Fruit fly (Drosophila melanogaster): ENCODE data around the gene CG10466.

The CG10466 gene

DNA sequence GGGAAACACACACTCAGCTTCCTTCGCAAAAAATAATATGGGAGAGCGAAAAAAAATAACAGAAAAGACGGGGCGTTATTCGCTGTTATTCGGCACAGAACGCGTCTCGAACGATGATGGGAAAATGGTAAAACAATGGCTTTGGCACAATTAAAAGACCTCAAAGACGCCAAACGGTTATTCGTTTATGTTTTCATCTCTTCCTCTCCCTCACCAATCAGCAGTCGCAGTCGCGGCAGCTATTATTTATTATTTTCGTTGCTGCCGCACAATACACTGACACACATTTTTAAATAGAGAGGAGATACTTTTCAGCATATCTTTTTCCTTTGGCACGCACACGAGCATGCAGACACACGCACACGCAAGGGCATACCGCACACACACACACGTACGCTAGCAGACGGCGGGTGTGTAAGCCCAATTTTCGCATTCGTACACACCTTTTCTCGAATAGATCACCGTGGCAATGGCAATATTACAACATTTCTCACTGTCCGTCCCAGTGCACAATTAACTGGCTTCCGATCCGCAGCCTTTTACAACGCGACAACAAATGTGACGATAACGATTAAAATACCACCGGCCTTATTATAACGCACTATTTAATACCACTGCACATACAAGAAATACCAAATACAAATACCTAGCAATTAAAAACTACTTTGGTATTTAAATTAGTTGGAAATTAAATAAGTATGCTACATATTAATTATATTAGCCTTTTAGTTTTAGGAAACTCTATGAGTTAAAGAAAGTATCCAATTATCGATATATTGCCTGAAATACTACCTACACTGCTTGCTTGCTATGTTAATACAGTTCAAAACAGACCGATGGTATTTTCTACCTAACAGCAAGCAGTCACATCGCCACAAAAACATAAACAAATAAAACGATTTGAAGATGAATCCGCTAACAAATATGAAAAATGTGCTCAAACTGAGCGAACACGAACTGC lies at the start of gene CG10466, which contains the start of gene CdGAPr:
Gene CG10466, plus strand, starts transcription at position 784 of the 961 bp plus-strand sequence.
Gene CdGAPr, minus strand, starts transcription at position 562 of the 961 bp plus-strand sequence.
- TF ChIP-seq CG17806 (tag; optimal IDR thresholded peaks at IDR 0.05) (no peak), CG4496 (GFP tag; IDR thresholded peaks at IDR 0.05) (peak; percentile 41; the same call in 2 of the 3 replicates)

- no peak for TF ChIP-seq Pif1A (GFP tag; optimal IDR thresholded peaks at IDR 0.05)
- no peak for TF ChIP-seq CG15710 (tag; optimal IDR thresholded peaks at IDR 0.05)
- no peak for TF ChIP-seq CG12605 (GFP tag; IDR thresholded peaks at IDR 0.05)
- no peak for TF ChIP-seq CG14655 (GFP tag; optimal IDR thresholded peaks at IDR 0.05)
- no peak for TF ChIP-seq Snoo (tag; optimal IDR thresholded peaks at IDR 0.05)
- TF ChIP-seq fd96Ca (GFP tag; IDR thresholded peaks at IDR 0.05), result no peak
- no peak for TF ChIP-seq CG8159 (tag; optimal IDR thresholded peaks at IDR 0.05)
- no peak for TF ChIP-seq CG13204 (GFP tag; optimal IDR thresholded peaks at IDR 0.05)
- no peak for TF ChIP-seq Ets98B (GFP tag; IDR thresholded peaks at IDR 0.05)
- no peak for TF ChIP-seq CG8301 (tag; optimal IDR thresholded peaks at IDR 0.05)
- no peak for TF ChIP-seq CG9948 (tag; optimal IDR thresholded peaks at IDR 0.05)
- TF ChIP-seq rn (GFP tag; IDR thresholded peaks at IDR 0.05), result no peak
- TF ChIP-seq CG10348 (GFP tag; IDR thresholded peaks at IDR 0.05), result no peak
These were observed 41.3 kb upstream of the CG10466 start for dm6 chr2L:19750571-19750970.

dm6 chr2L:19755015-19755414 lies 36.9 kb upstream of the CG10466 start:
- TF ChIP-seq Snoo (tag; optimal IDR thresholded peaks at IDR 0.05) (no peak), CG12605 (GFP tag; IDR thresholded peaks at IDR 0.05) (no peak), rn (GFP tag; IDR thresholded peaks at IDR 0.05) (no peak), CG34367 (tag; optimal IDR thresholded peaks at IDR 0.05) (no peak), CG4496 (GFP tag; IDR thresholded peaks at IDR 0.05) (no peak), CG17806 (tag; optimal IDR thresholded peaks at IDR 0.05) (no peak), CG8159 (tag; optimal IDR thresholded peaks at IDR 0.05) (no peak), D1 (tag; optimal IDR thresholded peaks at IDR 0.05) (no peak), CG13204 (GFP tag; optimal IDR thresholded peaks at IDR 0.05) (no peak), Pif1A (GFP tag; optimal IDR thresholded peaks at IDR 0.05) (no peak), Pif1B (GFP tag; optimal IDR thresholded peaks at IDR 0.05) (no peak)

dm6 chr2L:19756040-19756439 lies 35.9 kb upstream of the CG10466 start:
- TF ChIP-seq CG12605 (GFP tag; IDR thresholded peaks at IDR 0.05), result 0 out of 2 replicates have a peak, but pooled peaks have one; percentile 26
- no peak for TF ChIP-seq CG15710 (tag; optimal IDR thresholded peaks at IDR 0.05)
- no peak for TF ChIP-seq CG8159 (tag; optimal IDR thresholded peaks at IDR 0.05)
- TF ChIP-seq CG4496 (GFP tag; IDR thresholded peaks at IDR 0.05), result no peak
- TF ChIP-seq CG32121 (GFP tag; IDR thresholded peaks at IDR 0.05), result no peak
- peak; percentile 78 for TF ChIP-seq CG13204 (GFP tag; optimal IDR thresholded peaks at IDR 0.05)

- TF ChIP-seq CG10348 (GFP tag; IDR thresholded peaks at IDR 0.05), result no peak
- TF ChIP-seq CG32121 (GFP tag; IDR thresholded peaks at IDR 0.05), result peak; percentile 13; the same call in 1 of the 2 replicates
These were observed 35.2 kb upstream of the CG10466 start, which contains the start of gene CG10631 for dm6 chr2L:19756716-19757115. Gene CG10631 (minus strand): TSS chr2L:19756904.

dm6 chr2L:19758511-19759128 lies 33.3 kb upstream of the CG10466 start, which contains the start of the genes CG10628 and Dus3:
Gene CG10628 (minus strand): TSS chr2L:19758615.
Gene Dus3 (plus strand): TSS chr2L:19758879.
- TF ChIP-seq CG17806 (tag; optimal IDR thresholded peaks at IDR 0.05) (peak; percentile 87), Ets98B (GFP tag; IDR thresholded peaks at IDR 0.05) (peak; percentile 90), D1 (tag; optimal IDR thresholded peaks at IDR 0.05) (no peak), CG13204 (GFP tag; optimal IDR thresholded peaks at IDR 0.05) (no peak), Pif1B (GFP tag; optimal IDR thresholded peaks at IDR 0.05) (no peak), CG8301 (tag; optimal IDR thresholded peaks at IDR 0.05) (peak; percentile 85), CG9948 (tag; optimal IDR thresholded peaks at IDR 0.05) (peak; percentile 84), CG4496 (GFP tag; IDR thresholded peaks at IDR 0.05) (peak; percentile 96), gl (tag; optimal IDR thresholded peaks at IDR 0.05) (peak; percentile 61), CG15710 (tag; optimal IDR thresholded peaks at IDR 0.05) (peak; percentile 84), EcR (GFP tag; optimal IDR thresholded peaks at IDR 0.05) (no peak), CG10348 (GFP tag; IDR thresholded peaks at IDR 0.05) (peak; percentile 53; the same call in 1 of the 2 replicates), CG12605 (GFP tag; IDR thresholded peaks at IDR 0.05) (peak; percentile 50; the same call in 1 of the 2 replicates), Snoo (tag; optimal IDR thresholded peaks at IDR 0.05) (peak; percentile 82), CG32121 (GFP tag; IDR thresholded peaks at IDR 0.05) (peak; percentile 91), Pif1A (GFP tag; optimal IDR thresholded peaks at IDR 0.05) (peak; percentile 89), rn (GFP tag; IDR thresholded peaks at IDR 0.05) (peak; percentile 89), CG34367 (tag; optimal IDR thresholded peaks at IDR 0.05) (peak; percentile 78), CG8159 (tag; optimal IDR thresholded peaks at IDR 0.05) (peak; percentile 88), fd96Ca (GFP tag; IDR thresholded peaks at IDR 0.05) (peak; percentile 94), CG14655 (GFP tag; optimal IDR thresholded peaks at IDR 0.05) (no peak)

Data from whole organism, pupa.